Worm (Caenorhabditis elegans) whole organism, L4 larva: ENCODE measurements around the gene scl-8.

Experiments
- Y48G9A.11 ChIP-seq: fragments of 200-800 bp; sonication (Bioruptor generic); IDR thresholded peaks from 2 replicates; pipeline ENCODE4 v1.3.6; 2022; ENCODE audit warnings: missing genetic modification reagents, missing genetic modification characterization, missing compliant biosample characterization
- ZK546.5 ChIP-seq, 2 experiments: sonication (generic microtip); optimal IDR thresholded peaks; 2 replicates each; lab custom pipeline; 2017; ENCODE audit warnings: missing biosample characterization in 2 of 2, missing genetic modification characterization in 2 of 2
- daf-8 ChIP-seq: fragments of 200-800 bp; sonication (Bioruptor generic); IDR thresholded peaks from 2 replicates; pipeline ENCODE4 v1.3.6; 2022; ENCODE audit warnings: missing genetic modification characterization, missing compliant biosample characterization
- fkh-10 ChIP-seq: fragments of 150-350 bp; optimal IDR thresholded peaks from 2 replicates; lab custom pipeline; 2014; ENCODE audit warnings: missing biosample characterization, missing genetic modification reagents, missing genetic modification characterization
- lir-3 ChIP-seq: sonication (generic microtip); optimal IDR thresholded peaks from 2 replicates; lab custom pipeline; 2016; ENCODE audit warnings: mild to moderate bottlenecking, missing genetic modification characterization, missing compliant biosample characterization
- mdt-29 ChIP-seq: fragments of 200-800 bp; sonication (Bioruptor generic); IDR thresholded peaks from 2 replicates; pipeline ENCODE4 v1.3.6; 2022; ENCODE audit warnings: missing genetic modification reagents, missing genetic modification characterization, missing compliant biosample characterization
- mxl-3 ChIP-seq: fragments of 200-800 bp; sonication (Bioruptor generic); optimal IDR thresholded peaks from 2 replicates; lab custom pipeline; 2018; ENCODE audit warnings: mild to moderate bottlenecking, missing genetic modification characterization, missing compliant biosample characterization
- nhr-28 ChIP-seq: fragments of 150-350 bp; optimal IDR thresholded peaks from 2 replicates; lab custom pipeline; 2014; ENCODE audit warnings: missing biosample characterization, missing genetic modification characterization
- pha-4 ChIP-seq, 2 experiments: fragments of 150-350 bp in 1 of 2; fragments of 200-800 bp in 1 of 2; sonication (Bioruptor generic) in 1 of 2; IDR thresholded peaks in 1 of 2; optimal IDR thresholded peaks in 1 of 2; 2 replicates each; pipeline versions ENCODE4 v1.3.6 to Lab custom; 2014 to 2022; ENCODE audit warnings: missing genetic modification characterization in 2 of 2, missing genetic modification reagents in 2 of 2, missing biosample characterization in 1 of 2, missing compliant biosample characterization in 1 of 2
- unc-39 ChIP-seq: sonication (generic microtip); optimal IDR thresholded peaks from 2 replicates; lab custom pipeline; 2017; ENCODE audit warnings: missing biosample characterization, missing genetic modification characterization

- peak; percentile 22 for TF ChIP-seq nhr-28 (tag; lab: Kevin White, UChicago)
- TF ChIP-seq unc-39 (tag; lab: Kevin White, UChicago) = no peak
- no peak for TF ChIP-seq ZK546.5 (tag; optimal IDR thresholded peaks at IDR 0.05; lab: Kevin White, UChicago)
- peak; percentile 32 for TF ChIP-seq mxl-3
- no peak for TF ChIP-seq lir-3
- no peak for TF ChIP-seq Y48G9A.11
- peak; percentile 3 for TF ChIP-seq fkh-10
- TF ChIP-seq mdt-29 (GFP tag; lab: Robert Waterston, UW) = no peak
- TF ChIP-seq pha-4 (GFP tag; IDR thresholded peaks at IDR 0.05; lab: Robert Waterston, UW) = no peak
- no peak for TF ChIP-seq pha-4 (tag; optimal IDR thresholded peaks at IDR 0.05; lab: Kevin White, UChicago)
- TF ChIP-seq daf-8 (GFP tag; lab: Robert Waterston, UW) = no peak
Observed at ce11 chrIV:13029674-13030466, 41.7 kb upstream of the scl-8 start.
